Fruit fly (Drosophila melanogaster): ENCODE results near the gene CG2909.

CG2909 gene

DNA sequence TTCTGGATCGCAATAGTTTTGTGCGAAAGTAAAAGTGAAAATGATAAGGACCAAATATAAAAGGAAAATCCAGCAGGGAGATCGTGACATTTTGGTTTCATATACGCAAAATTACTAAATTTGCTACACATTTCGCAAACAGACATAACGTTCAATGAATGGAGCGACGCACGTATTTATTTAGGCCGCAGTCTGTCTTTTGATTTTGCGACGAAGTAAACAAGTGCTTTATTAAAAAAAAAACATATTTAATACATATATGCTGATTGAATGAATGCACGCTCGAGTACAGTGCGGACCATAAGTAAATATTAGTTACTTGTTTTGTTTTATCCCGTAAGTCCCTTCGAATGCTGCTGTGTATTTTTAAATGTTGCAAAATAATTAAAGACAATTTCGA is 41.1 kb downstream of the CG2909 start, which contains the start of gene CG32679:
CG32679 (minus strand) TSS at position 101 of the 400 bp plus-strand sequence.
- TF ChIP-seq h (optimal IDR thresholded peaks at IDR 0.05) (no peak), psq (optimal IDR thresholded peaks at IDR 0.05) (no peak), ttk (optimal IDR thresholded peaks at IDR 0.05) (no peak), insv (optimal IDR thresholded peaks at IDR 0.05) (no peak), Myc (optimal IDR thresholded peaks at IDR 0.05) (no peak), Sin3A (optimal IDR thresholded peaks at IDR 0.05) (no peak)

DNA sequence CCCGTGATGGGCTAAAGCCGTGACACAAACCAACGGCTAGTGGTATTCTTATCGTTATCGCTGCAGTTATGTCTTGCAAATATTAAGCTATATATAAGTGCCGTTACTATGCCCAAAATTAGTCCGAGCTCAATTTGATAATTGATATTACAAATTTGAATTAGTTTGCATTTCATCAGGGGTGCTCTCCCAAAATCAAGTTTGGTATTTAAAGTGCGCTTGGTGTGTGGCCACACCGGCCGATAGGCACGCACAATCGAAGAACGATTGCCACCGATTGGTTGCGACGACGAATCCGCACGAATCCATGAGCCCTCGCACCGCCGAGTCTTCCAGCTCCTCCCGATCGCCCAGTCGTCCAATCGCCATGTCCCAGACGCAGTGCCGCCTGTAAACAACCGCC is 41.5 kb downstream of the CG2909 start, which contains the start of gene CG17841:
CG17841 (plus strand) TSS at position 252 of the 403 bp plus-strand sequence.
- TF ChIP-seq insv (optimal IDR thresholded peaks at IDR 0.05) (no peak), psq (optimal IDR thresholded peaks at IDR 0.05) (no peak), h (optimal IDR thresholded peaks at IDR 0.05) (no peak), ttk (optimal IDR thresholded peaks at IDR 0.05) (no peak), Myc (optimal IDR thresholded peaks at IDR 0.05) (no peak), Sin3A (optimal IDR thresholded peaks at IDR 0.05) (no peak)

DNA sequence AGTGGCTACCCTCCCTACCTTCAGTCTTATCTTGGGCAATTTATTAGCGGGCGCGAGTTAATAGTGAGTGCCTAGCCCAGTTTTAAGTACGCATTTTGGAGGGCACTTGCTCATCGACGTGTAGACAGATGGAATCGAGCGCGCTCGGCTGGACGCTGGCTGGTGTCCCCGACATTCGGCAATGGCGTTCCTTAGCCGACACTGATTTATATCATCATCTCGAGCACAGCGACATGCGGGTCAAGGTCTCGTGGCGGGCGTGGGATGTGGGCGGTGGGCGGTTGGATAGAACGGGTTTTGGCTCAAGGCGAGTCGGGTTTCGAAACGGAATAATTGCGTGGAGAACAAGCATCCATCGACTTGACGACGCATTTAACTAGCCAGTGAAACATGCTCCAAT is 43.1 kb downstream of the CG2909 start:
- no peak for TF ChIP-seq Myc (optimal IDR thresholded peaks at IDR 0.05)
- no peak for TF ChIP-seq Sin3A (optimal IDR thresholded peaks at IDR 0.05)
- TF ChIP-seq insv (optimal IDR thresholded peaks at IDR 0.05): no peak
- TF ChIP-seq ttk (optimal IDR thresholded peaks at IDR 0.05): no peak
- no peak for TF ChIP-seq psq (optimal IDR thresholded peaks at IDR 0.05)
- no peak for TF ChIP-seq h (optimal IDR thresholded peaks at IDR 0.05)

DNA sequence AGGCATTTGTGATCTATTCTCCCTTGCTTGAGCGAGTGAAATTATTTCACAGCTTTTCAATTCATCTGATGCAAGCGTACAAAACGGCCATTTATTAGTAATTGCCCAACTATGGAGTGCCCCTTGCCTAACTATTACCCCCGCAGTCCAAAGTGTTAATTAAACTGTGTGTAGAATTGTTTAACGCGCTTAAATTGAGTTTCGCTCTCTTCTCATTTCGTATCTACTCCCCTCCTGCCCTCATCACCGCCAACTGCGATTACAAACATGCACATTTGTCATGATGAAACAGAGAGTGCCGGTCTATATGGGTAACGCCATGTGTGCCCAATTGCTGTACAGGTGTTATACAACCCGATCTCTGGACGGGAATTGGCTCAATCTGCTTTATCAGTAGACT is 43.5 kb downstream of the CG2909 start:
- no peak for TF ChIP-seq ttk (optimal IDR thresholded peaks at IDR 0.05)
- no peak for TF ChIP-seq insv (optimal IDR thresholded peaks at IDR 0.05)
- TF ChIP-seq Sin3A (optimal IDR thresholded peaks at IDR 0.05): no peak
- no peak for TF ChIP-seq psq (optimal IDR thresholded peaks at IDR 0.05)
- no peak for TF ChIP-seq Myc (optimal IDR thresholded peaks at IDR 0.05)

DNA sequence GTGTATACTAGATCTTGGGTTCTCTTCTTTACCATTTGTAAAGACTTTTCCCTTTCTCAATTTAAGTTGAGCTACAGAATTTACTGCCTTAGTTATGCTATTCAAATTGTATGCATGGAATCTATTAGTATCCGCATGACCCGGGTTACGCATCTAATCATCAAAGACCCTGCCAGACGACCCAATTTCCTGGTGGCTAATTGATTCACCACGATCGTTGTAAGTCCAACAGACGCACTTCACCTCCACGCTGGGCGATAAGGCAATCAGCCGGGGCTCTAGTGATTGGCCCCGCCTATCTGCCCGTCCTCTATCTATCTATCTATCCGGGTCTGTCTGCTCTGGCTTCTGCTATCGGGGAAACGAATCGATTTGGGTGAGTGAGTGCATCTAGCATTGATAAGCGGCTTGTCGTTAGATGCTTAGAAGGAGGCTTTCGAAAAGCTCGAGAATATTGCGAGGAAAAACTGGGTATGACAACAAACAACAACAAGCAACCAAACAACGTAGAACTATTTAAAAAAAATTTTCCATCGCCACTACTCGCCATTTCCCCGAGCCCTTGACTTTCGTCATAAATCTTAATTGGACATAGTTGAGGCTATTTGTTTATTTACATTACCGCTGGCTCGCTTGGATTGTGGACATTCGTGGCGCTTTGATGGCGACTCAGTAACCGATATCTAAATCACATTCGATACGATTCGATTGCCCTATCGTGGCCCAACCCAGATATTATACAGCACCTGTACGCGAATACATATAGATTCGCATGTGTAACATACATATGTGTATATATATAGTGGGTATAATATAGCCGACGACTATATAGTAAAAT is 44.2 kb downstream of the CG2909 start:
- TF ChIP-seq Myc (optimal IDR thresholded peaks at IDR 0.05): no peak
- TF ChIP-seq psq (optimal IDR thresholded peaks at IDR 0.05): no peak
- TF ChIP-seq ttk (optimal IDR thresholded peaks at IDR 0.05): no peak
- no peak for TF ChIP-seq h (optimal IDR thresholded peaks at IDR 0.05)
- no peak for TF ChIP-seq Sin3A (optimal IDR thresholded peaks at IDR 0.05)
- no peak for TF ChIP-seq insv (optimal IDR thresholded peaks at IDR 0.05)

DNA sequence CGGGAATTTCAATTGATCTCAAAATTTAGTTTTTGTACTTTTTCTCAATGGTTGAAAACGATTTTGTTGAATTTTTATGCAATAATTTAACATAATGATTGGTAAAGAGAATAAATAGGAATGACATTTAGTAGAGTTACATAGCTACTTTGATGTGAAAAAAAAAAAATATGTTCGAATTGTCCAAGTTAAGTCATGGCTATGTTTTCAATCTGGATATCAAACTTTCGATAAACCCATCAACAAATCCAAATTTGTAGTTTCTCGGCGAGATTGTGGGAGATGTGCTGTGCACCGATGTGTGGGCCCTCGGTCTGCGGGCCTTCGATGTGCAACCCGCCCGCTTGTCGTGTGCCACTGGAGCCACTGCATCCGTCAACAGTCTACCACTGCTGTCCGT is 49.0 kb downstream of the CG2909 start, which contains the start of the genes CG32686 and CG2898:
CG32686 (minus strand) TSS at position 101 of the 400 bp plus-strand sequence.
CG2898 (plus strand) TSS at position 159 of the 400 bp plus-strand sequence.
- TF ChIP-seq Myc (optimal IDR thresholded peaks at IDR 0.05) (no peak), ttk (optimal IDR thresholded peaks at IDR 0.05) (no peak), h (optimal IDR thresholded peaks at IDR 0.05) (no peak), psq (optimal IDR thresholded peaks at IDR 0.05) (no peak), Sin3A (optimal IDR thresholded peaks at IDR 0.05) (no peak), insv (optimal IDR thresholded peaks at IDR 0.05) (no peak)

Data from Kc167 (cell line).